Worm (Caenorhabditis elegans): ENCODE data around the gene nfx-1.

Gene nfx-1

ce11 chrIII:6421973-6422511, 46.9 kb downstream of the nfx-1 start:
- TF ChIP-seq ztf-29 (GFP tag; IDR thresholded peaks at IDR 0.05) (no peak), ref-1 (GFP tag; conservative IDR thresholded peaks at IDR 0.05) (no peak), med-1 (GFP tag; optimal IDR thresholded peaks at IDR 0.05; ENCODE audit: insufficient read depth) (no peak), klf-2 (GFP tag; conservative IDR thresholded peaks at IDR 0.05) (no peak), tab-1 (GFP tag; IDR thresholded peaks at IDR 0.05) (no peak)

- TF ChIP-seq med-1 (GFP tag; optimal IDR thresholded peaks at IDR 0.05; ENCODE audit: insufficient read depth) (no peak), ztf-29 (GFP tag; IDR thresholded peaks at IDR 0.05) (no peak), ztf-23 (GFP tag; IDR thresholded peaks at IDR 0.05) (no peak), T22C8.4 (GFP tag; IDR thresholded peaks at IDR 0.05) (no peak), klf-2 (GFP tag; conservative IDR thresholded peaks at IDR 0.05) (no peak)
These were observed 47.5 kb downstream of the nfx-1 start for ce11 chrIII:6422721-6423120.

ce11 chrIII:6427205-6427604, 52.0 kb downstream of the nfx-1 start, which contains the start of gene C05D11.8:
C05D11.8 (minus strand) TSS chrIII:6427305.
- TF ChIP-seq med-1 (GFP tag; optimal IDR thresholded peaks at IDR 0.05; ENCODE audit: insufficient read depth), result no peak
- no peak for TF ChIP-seq klf-2 (GFP tag; conservative IDR thresholded peaks at IDR 0.05)
- no peak for TF ChIP-seq ztf-29 (GFP tag; IDR thresholded peaks at IDR 0.05)
- TF ChIP-seq tab-1 (GFP tag; IDR thresholded peaks at IDR 0.05), result no peak
- no peak for TF ChIP-seq ref-1 (GFP tag; conservative IDR thresholded peaks at IDR 0.05)
- TF ChIP-seq cog-1 (tag; optimal IDR thresholded peaks at IDR 0.05), result no peak
- no peak for TF ChIP-seq flt-1 (GFP tag; IDR thresholded peaks at IDR 0.05)
- TF ChIP-seq ztf-23 (GFP tag; IDR thresholded peaks at IDR 0.05), result no peak
